Worm (Caenorhabditis elegans) whole organism, L3 larva: ENCODE results near the gene pgp-14.

Experiments
- ama-1 ChIP-seq: fragments of 150-350 bp; optimal IDR thresholded peaks from 2 replicates; lab custom pipeline; 2018
- egl-27 ChIP-seq: sonication (generic microtip); optimal IDR thresholded peaks from 4 replicates; lab custom pipeline; 2017; ENCODE audit warnings: missing biosample characterization, missing genetic modification reagents, missing genetic modification characterization
- elt-1 ChIP-seq: fragments of 150-350 bp; optimal IDR thresholded peaks from 2 replicates; lab custom pipeline; 2014; ENCODE audit warnings: missing biosample characterization, missing genetic modification characterization
- elt-3 ChIP-seq, 3 experiments: fragments of 150-350 bp in 1 of 3; sonication (generic microtip) in 2 of 3; optimal IDR thresholded peaks; 2 replicates in 2 of 3; 4 replicates in 1 of 3; lab custom pipeline; 2014 to 2017; ENCODE audit warnings: missing biosample characterization in 3 of 3, missing genetic modification characterization in 3 of 3
- eor-1 ChIP-seq, 2 experiments: fragments of 150-350 bp; optimal IDR thresholded peaks; 2 replicates each; lab custom pipeline; 2014 to 2018; ENCODE audit warnings: missing biosample characterization in 2 of 2, missing genetic modification characterization in 2 of 2
- pha-4 ChIP-seq: fragments of 150-350 bp; optimal IDR thresholded peaks from 2 replicates; lab custom pipeline; 2014; ENCODE audit warnings: missing biosample characterization, missing genetic modification reagents, missing genetic modification characterization
- snpc-4 ChIP-seq: fragments of 150-350 bp; optimal IDR thresholded peaks from 2 replicates; lab custom pipeline; 2014; ENCODE audit warnings: missing biosample characterization, missing genetic modification characterization
- unc-39 ChIP-seq: sonication (generic microtip); optimal IDR thresholded peaks from 4 replicates; lab custom pipeline; 2017; ENCODE audit warnings: missing biosample characterization, missing genetic modification characterization
- unc-62 ChIP-seq: fragments of 150-350 bp; sonication (generic microtip); optimal IDR thresholded peaks from 4 replicates; lab custom pipeline; 2014; ENCODE audit warnings: missing biosample characterization, missing genetic modification reagents, missing genetic modification characterization

ce11 chrX:12793075-12793474 lies 43.7 kb upstream of the pgp-14 start:
- TF ChIP-seq pha-4 (tag; lab: Kevin White, UChicago) (no peak), eor-1 (tag; optimal IDR thresholded peaks at IDR 0.05; lab: Kevin White, UChicago) (no peak), snpc-4 (no peak), elt-3 (tag; optimal IDR thresholded peaks at IDR 0.05; lab: Kevin White, UChicago) (no peak), elt-1 (tag; lab: Kevin White, UChicago) (no peak), unc-39 (tag; lab: Kevin White, UChicago) (no peak), ama-1 (lab: Kevin White, UChicago) (no peak), egl-27 (no peak), unc-62 (GFP tag; lab: Kevin White, UChicago) (no peak)
